Worm (Caenorhabditis elegans) whole organism, L4/young adult: ENCODE results near the gene R12B2.13.

ENCODE experiments used
- dao-5 ChIP-seq: sonication (generic microtip); optimal IDR thresholded peaks from 2 replicates; lab custom pipeline; 2016; ENCODE audit warnings: missing genotype, missing genetic modification characterization, moderate library complexity, missing compliant biosample characterization
- him-1 ChIP-seq: sonication (generic microtip); optimal IDR thresholded peaks from 2 replicates; lab custom pipeline; 2016; ENCODE audit warnings: missing genotype, missing genetic modification reagents, missing genetic modification characterization, missing compliant biosample characterization

DNA sequence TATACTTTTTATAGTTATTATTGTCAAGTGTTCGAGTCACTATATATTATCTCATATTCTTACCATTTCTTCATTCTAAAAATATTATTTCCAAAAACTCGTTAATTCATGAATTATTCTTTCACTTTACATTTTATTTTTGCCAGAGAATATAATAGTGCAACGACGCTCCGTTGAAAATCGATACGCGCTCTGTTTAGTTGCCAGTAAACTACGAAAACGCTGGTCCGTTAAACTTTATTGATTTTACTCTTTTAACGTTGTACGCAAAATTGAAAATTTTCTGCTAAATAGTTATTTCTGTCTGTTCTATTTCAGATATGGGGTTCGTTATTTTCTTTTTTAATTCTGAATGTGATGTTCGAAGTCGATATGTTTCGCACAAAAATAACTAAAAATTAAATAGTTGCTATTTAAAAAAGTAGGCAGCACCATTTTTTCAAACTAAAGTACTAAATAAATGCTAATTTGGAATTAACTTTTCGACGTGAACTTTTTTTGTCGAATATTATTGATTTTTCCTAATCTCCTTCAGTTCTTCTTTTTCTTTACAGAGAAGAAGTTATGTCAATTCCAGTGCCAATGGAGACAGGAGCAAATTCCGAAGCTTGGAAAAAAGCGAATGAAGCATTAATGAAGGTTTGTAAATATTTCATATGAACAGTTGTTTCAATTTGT lies 46.2 kb upstream of the R12B2.13 start, which contains the start of gene hpo-10:
- TF ChIP-seq him-1 (tag; lab: Kevin White, UChicago) (no peak), dao-5 (no peak)
